Fruit fly (Drosophila melanogaster) whole organism, wandering third instar larva: ENCODE data around the gene Msp300.
A peak's percentile ranks its signal among the peaks of the same experiment; 100 is the strongest.

Experiments
- Abd-B ChIP-seq: fragments of >200 bp; optimal IDR thresholded peaks from 2 replicates; lab custom pipeline; 2017; ENCODE audit warnings: missing biosample characterization, missing genetic modification characterization
- CG32264 ChIP-seq: fragments of 200-800 bp; sonication (Bioruptor generic); optimal IDR thresholded peaks from 2 replicates; lab custom pipeline; 2016; ENCODE audit warnings: missing biosample characterization, missing genetic modification characterization
- CG9705 ChIP-seq: fragments of 200-800 bp; sonication (Bioruptor generic); optimal IDR thresholded peaks from 2 replicates; lab custom pipeline; 2018; ENCODE audit warnings: missing biosample characterization, mild to moderate bottlenecking, missing genetic modification characterization
- CrebA ChIP-seq: fragments of 200-800 bp; sonication (Bioruptor generic); optimal IDR thresholded peaks from 2 replicates; lab custom pipeline; 2016; ENCODE audit warnings: missing biosample characterization, mild to moderate bottlenecking, missing genetic modification characterization, borderline replicate concordance
- Dfd ChIP-seq: fragments of >200 bp; optimal IDR thresholded peaks from 2 replicates; lab custom pipeline; 2017; ENCODE audit warnings: missing biosample characterization, missing genetic modification characterization
- Dif ChIP-seq: fragments of 200-275, 200-300 bp; sonication (Bioruptor generic); optimal IDR thresholded peaks from 2 replicates; lab custom pipeline; 2018; ENCODE audit warnings: missing biosample characterization, missing genetic modification characterization; ENCODE audit not compliant: partially characterized antibody
- GATAd ChIP-seq: sonication (Bioruptor generic); optimal IDR thresholded peaks from 2 replicates; lab custom pipeline; 2016; ENCODE audit warnings: missing biosample characterization, missing genetic modification characterization
- HLH106 ChIP-seq: fragments of 200-800 bp; optimal IDR thresholded peaks from 3 replicates; lab custom pipeline; 2019; ENCODE audit warnings: missing biosample characterization, mild to moderate bottlenecking, missing genetic modification characterization, moderate library complexity
- Hnf4 ChIP-seq: fragments of 200-800 bp; sonication (Bioruptor generic); optimal IDR thresholded peaks from 2 replicates; lab custom pipeline; 2016; ENCODE audit warnings: missing biosample characterization, mild to moderate bottlenecking, missing genetic modification characterization
- Hr78 ChIP-seq: fragments of >200 bp; optimal IDR thresholded peaks from 2 replicates; lab custom pipeline; 2017; ENCODE audit warnings: missing biosample characterization, missing genetic modification characterization
- Hr83 ChIP-seq: fragments of 200-300 bp; sonication (Bioruptor generic); optimal IDR thresholded peaks from 2 replicates; lab custom pipeline; 2016; ENCODE audit warnings: missing biosample characterization, mild to moderate bottlenecking, missing genetic modification characterization, moderate library complexity; ENCODE audit not compliant: poor library complexity, severe bottlenecking
- Jra ChIP-seq: sonication (Bioruptor generic); optimal IDR thresholded peaks from 2 replicates; lab custom pipeline; 2016; ENCODE audit warnings: missing biosample characterization, missing genetic modification characterization
- Mio ChIP-seq: sonication (Bioruptor generic); optimal IDR thresholded peaks from 2 replicates; lab custom pipeline; 2016; ENCODE audit warnings: missing biosample characterization, missing genetic modification characterization
- Myc ChIP-seq: fragments of >200 bp; optimal IDR thresholded peaks from 2 replicates; lab custom pipeline; 2017
- N ChIP-seq: fragments of >200 bp; optimal IDR thresholded peaks from 2 replicates; lab custom pipeline; 2018; ENCODE audit warnings: missing biosample characterization, missing external identifiers, missing genetic modification characterization
- OdsH ChIP-seq: fragments of 200-800 bp; sonication (Bioruptor generic); optimal IDR thresholded peaks from 2 replicates; lab custom pipeline; 2016; ENCODE audit warnings: missing biosample characterization, mild to moderate bottlenecking, missing genetic modification characterization
- Rel ChIP-seq, 2 experiments: fragments of 200-800 bp; sonication (Bioruptor generic) in 1 of 2; optimal IDR thresholded peaks; 2 replicates in 1 of 2; 3 replicates in 1 of 2; lab custom pipeline; 2016 to 2019; ENCODE audit warnings: mild to moderate bottlenecking in 2 of 2, missing biosample characterization in 2 of 2, missing genetic modification characterization in 2 of 2, moderate library complexity in 1 of 2
- Sp1 ChIP-seq: fragments of 200-800 bp; sonication (Bioruptor generic); optimal IDR thresholded peaks from 3 replicates; lab custom pipeline; 2019; ENCODE audit warnings: missing biosample characterization, mild to moderate bottlenecking, missing genetic modification characterization, moderate library complexity
- Vsx2 ChIP-seq: fragments of 200-300, 225-300 bp; sonication (Bioruptor generic); optimal IDR thresholded peaks from 2 replicates; lab custom pipeline; 2018; ENCODE audit warnings: missing biosample characterization, missing genetic modification characterization; ENCODE audit not compliant: partially characterized antibody
- br ChIP-seq: fragments of 200-800 bp; sonication (Bioruptor generic); optimal IDR thresholded peaks from 2 replicates; lab custom pipeline; 2016; ENCODE audit warnings: missing biosample characterization, missing genetic modification characterization
- brk ChIP-seq: fragments of 200-800 bp; sonication (Bioruptor generic); optimal IDR thresholded peaks from 2 replicates; lab custom pipeline; 2016; ENCODE audit warnings: missing biosample characterization, mild to moderate bottlenecking, missing genetic modification characterization
- dl ChIP-seq, 2 experiments: fragments of 175-275, 200-275 bp in 1 of 2; fragments of 200-275 bp in 1 of 2; sonication (Bioruptor generic); optimal IDR thresholded peaks; lab custom pipeline; 2018; ENCODE audit warnings: mild to moderate bottlenecking in 2 of 2, missing biosample characterization in 2 of 2, missing genetic modification characterization in 2 of 2, moderate library complexity in 2 of 2; ENCODE audit not compliant: partially characterized antibody in 2 of 2, insufficient read depth in 1 of 2
- dmrt93B ChIP-seq: fragments of 200-800 bp; sonication (Bioruptor generic); optimal IDR thresholded peaks from 2 replicates; lab custom pipeline; 2018; ENCODE audit warnings: missing biosample characterization, mild to moderate bottlenecking, missing genetic modification characterization
- dsf ChIP-seq: sonication (Bioruptor generic); optimal IDR thresholded peaks from 2 replicates; lab custom pipeline; 2016; ENCODE audit warnings: missing biosample characterization, missing genetic modification characterization, borderline replicate concordance
- ey ChIP-seq: fragments of 200-800 bp; sonication (Bioruptor generic); optimal IDR thresholded peaks from 2 replicates; lab custom pipeline; 2016; ENCODE audit warnings: missing biosample characterization, missing genetic modification characterization
- foxo ChIP-seq, 2 experiments: fragments of 200-800 bp; sonication (Bioruptor generic); optimal IDR thresholded peaks; 2 replicates in 1 of 2; 3 replicates in 1 of 2; lab custom pipeline; 2016 to 2017; ENCODE audit warnings: missing biosample characterization in 2 of 2, missing genetic modification characterization in 2 of 2
- fru ChIP-seq: fragments of 200-800 bp; sonication (Bioruptor generic); optimal IDR thresholded peaks from 3 replicates; lab custom pipeline; 2016; ENCODE audit warnings: missing biosample characterization, mild to moderate bottlenecking, missing genetic modification characterization
- h ChIP-seq: fragments of 200-800 bp; sonication (Bioruptor generic); optimal IDR thresholded peaks from 3 replicates; lab custom pipeline; 2016; ENCODE audit warnings: missing biosample characterization, mild to moderate bottlenecking, missing genetic modification characterization
- jim ChIP-seq: fragments of 175-275, 200-325 bp; sonication (Bioruptor generic); optimal IDR thresholded peaks from 2 replicates; lab custom pipeline; 2016; ENCODE audit warnings: missing biosample characterization, mild to moderate bottlenecking, missing genetic modification characterization
- lola ChIP-seq: fragments of >200 bp; optimal IDR thresholded peaks from 2 replicates; lab custom pipeline; 2017; ENCODE audit warnings: missing biosample characterization, missing genetic modification characterization
- pan ChIP-seq: fragments of >200 bp; optimal IDR thresholded peaks from 2 replicates; lab custom pipeline; 2017
- psq ChIP-seq: fragments of 200-800 bp; sonication (Bioruptor generic); optimal IDR thresholded peaks from 3 replicates; lab custom pipeline; 2017; ENCODE audit warnings: missing biosample characterization, mild to moderate bottlenecking, missing genetic modification characterization, moderate library complexity
- rgr ChIP-seq: fragments of 200-800 bp; sonication (Bioruptor generic); optimal IDR thresholded peaks from 3 replicates; lab custom pipeline; 2016; ENCODE audit warnings: missing biosample characterization, mild to moderate bottlenecking, missing genetic modification characterization
- sage ChIP-seq: fragments of 200-800 bp; sonication (Bioruptor generic); optimal IDR thresholded peaks from 2 replicates; lab custom pipeline; 2016; ENCODE audit warnings: missing biosample characterization, mild to moderate bottlenecking, missing genetic modification characterization
- sv ChIP-seq: fragments of 200-800 bp; sonication (Bioruptor generic); optimal IDR thresholded peaks from 3 replicates; lab custom pipeline; 2016; ENCODE audit warnings: missing biosample characterization, missing genetic modification characterization
- tai ChIP-seq: sonication (Bioruptor generic); optimal IDR thresholded peaks from 2 replicates; lab custom pipeline; 2016; ENCODE audit warnings: missing biosample characterization, missing genetic modification characterization
- usp ChIP-seq: fragments of >200 bp; optimal IDR thresholded peaks from 2 replicates; lab custom pipeline; 2017; ENCODE audit warnings: missing biosample characterization, missing genetic modification characterization
- woc ChIP-seq: sonication (Bioruptor generic); optimal IDR thresholded peaks from 2 replicates; lab custom pipeline; 2016; ENCODE audit warnings: missing biosample characterization, mild to moderate bottlenecking, missing genetic modification characterization

Gene Msp300

DNA sequence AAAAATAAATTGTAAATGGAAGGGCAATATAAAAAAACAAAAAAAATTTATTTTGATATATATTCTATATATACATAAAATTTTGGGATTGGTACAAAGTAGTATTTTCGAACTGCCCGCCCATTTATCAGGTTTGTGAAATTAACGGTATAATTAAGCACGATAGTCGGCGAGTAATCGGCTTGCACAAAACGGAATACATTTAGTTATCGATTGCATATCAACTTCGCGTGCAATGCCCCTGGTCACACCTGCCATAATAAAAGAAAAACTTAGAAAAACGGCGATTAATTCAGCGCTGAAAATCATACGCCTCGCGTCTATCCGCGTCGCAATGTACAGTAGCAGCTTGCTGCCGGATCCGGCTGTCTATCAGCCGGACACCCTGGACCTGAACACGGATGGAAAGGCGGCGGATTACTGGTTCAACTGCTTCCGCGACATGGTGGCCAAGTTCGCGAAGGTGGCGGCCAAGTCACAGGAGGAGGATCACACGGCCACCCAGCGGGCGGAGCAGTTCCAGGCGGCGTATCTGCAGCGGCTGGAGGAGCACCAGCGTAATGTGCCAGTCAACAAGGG lies 6.8 kb upstream of the Msp300 start, which contains the start of gene CG5828:
Gene CG5828, plus strand, starts transcription at position 205 of the 579 bp plus-strand sequence.
- TF ChIP-seq Hr83 (GFP tag; lab: Kevin White, UChicago) = peak; percentile 16
- no peak for TF ChIP-seq GATAd (GFP tag; lab: Kevin White, UChicago)
- no peak for TF ChIP-seq Hr78 (GFP tag; lab: Kevin White, UChicago)
- no peak for TF ChIP-seq dmrt93B
- no peak for TF ChIP-seq Dif (GFP tag; lab: Kevin White, UChicago)
- no peak for TF ChIP-seq psq

DNA sequence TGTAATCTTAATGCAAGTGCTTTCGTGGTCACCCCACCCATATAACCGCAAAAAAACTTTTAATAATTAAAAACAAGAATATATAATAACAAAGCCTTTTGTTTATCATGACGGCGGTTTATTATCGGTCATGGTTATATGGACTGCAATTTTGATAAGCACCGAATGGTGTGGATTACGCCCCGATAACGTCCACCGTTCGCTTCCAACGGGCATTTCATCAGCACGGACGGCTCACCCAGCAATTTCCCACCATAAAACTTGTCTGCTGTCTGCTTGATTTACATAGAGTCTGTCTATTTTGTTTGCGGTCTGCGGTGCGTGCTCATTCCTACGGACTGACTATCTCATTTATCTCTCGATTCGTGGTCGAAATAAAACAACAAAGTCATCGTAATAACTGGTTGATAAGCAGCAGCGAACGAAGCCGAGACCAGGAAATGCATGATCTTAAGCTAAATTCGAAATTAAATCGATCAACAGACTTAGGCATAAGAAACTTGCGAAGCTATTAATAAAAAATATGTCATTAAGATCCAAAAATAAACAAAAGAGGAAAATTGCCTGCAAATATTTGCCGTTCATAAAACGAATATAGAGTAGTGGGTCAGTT lies 5.2 kb upstream of the Msp300 start:
- TF ChIP-seq lola (GFP tag; lab: Kevin White, UChicago) (no peak), Hnf4 (no peak), GATAd (GFP tag; lab: Kevin White, UChicago) (no peak), br (no peak), CrebA (GFP tag; lab: Kevin White, UChicago) (no peak), CG9705 (no peak), Abd-B (GFP tag; lab: Kevin White, UChicago) (no peak), usp (no peak), jim (GFP tag; lab: Kevin White, UChicago) (no peak), Vsx2 (GFP tag; lab: Kevin White, UChicago) (no peak), woc (GFP tag; lab: Kevin White, UChicago) (no peak), dmrt93B (no peak), HLH106 (tag; lab: Kevin White, UChicago) (no peak), Myc (no peak), Hr78 (GFP tag; lab: Kevin White, UChicago) (no peak), sv (GFP tag; lab: Kevin White, UChicago) (no peak), Rel (GFP tag; optimal IDR thresholded peaks at IDR 0.05; lab: Kevin White, UChicago) (no peak), Rel (tag; optimal IDR thresholded peaks at IDR 0.05; lab: Kevin White, UChicago) (peak; percentile 53), fru (GFP tag; lab: Kevin White, UChicago) (no peak), dl (GFP tag; optimal IDR thresholded peaks at IDR 0.05; lab: Kevin White, UChicago; ENCODE audit: insufficient read depth in 1 of 2, partially characterized antibody in 2 of 2) (no peak), tai (no peak), sage (GFP tag; lab: Kevin White, UChicago) (peak; percentile 56), Hr83 (GFP tag; lab: Kevin White, UChicago) (no peak), Sp1 (peak; percentile 40), h (peak; percentile 45), ey (GFP tag; lab: Kevin White, UChicago) (no peak), OdsH (no peak), pan (lab: Kevin White, UChicago) (no peak), dsf (no peak), foxo (GFP tag; optimal IDR thresholded peaks at IDR 0.05; lab: Kevin White, UChicago) (no peak), CG32264 (GFP tag; lab: Kevin White, UChicago) (no peak), Dif (GFP tag; lab: Kevin White, UChicago) (no peak), Dfd (GFP tag; lab: Kevin White, UChicago) (no peak), psq (no peak), Jra (GFP tag; lab: Kevin White, UChicago) (no peak), brk (peak; percentile 63), Mio (GFP tag; lab: Kevin White, UChicago) (no peak), N (GFP tag; lab: Kevin White, UChicago) (no peak), rgr (peak; percentile 21)
